Worm (Caenorhabditis elegans) whole organism, L1 larva: ENCODE data around the gene C29F9.9.

Source experiments
- C16A3.4 ChIP-seq: fragments of 150-350 bp; optimal IDR thresholded peaks from 2 replicates; lab custom pipeline; 2014; ENCODE audit warnings: missing biosample characterization, missing genetic modification characterization
- F16B12.6 ChIP-seq: fragments of 150-350 bp; optimal IDR thresholded peaks from 2 replicates; lab custom pipeline; 2014; ENCODE audit warnings: missing biosample characterization, missing genetic modification characterization
- Y116A8C.19 ChIP-seq: sonication (generic microtip); optimal IDR thresholded peaks from 2 replicates; lab custom pipeline; 2016; ENCODE audit warnings: missing compliant biosample characterization, missing genetic modification characterization, borderline replicate concordance
- alr-1 ChIP-seq: fragments of 200-800 bp; sonication (Bioruptor generic); optimal IDR thresholded peaks from 2 replicates; lab custom pipeline; 2018; ENCODE audit warnings: borderline replicate concordance, mild to moderate bottlenecking, missing genetic modification characterization, missing compliant biosample characterization
- aly-2 ChIP-seq: fragments of 150-350 bp; optimal IDR thresholded peaks from 2 replicates; lab custom pipeline; 2014; ENCODE audit warnings: missing biosample characterization, missing genetic modification characterization
- ama-1 ChIP-seq: fragments of 150-350 bp; optimal IDR thresholded peaks from 2 replicates; lab custom pipeline; 2014
- blmp-1 ChIP-seq: fragments of 150-350 bp; optimal IDR thresholded peaks from 2 replicates; lab custom pipeline; 2014; ENCODE audit warnings: missing biosample characterization, missing genetic modification characterization
- ceh-8 ChIP-seq: fragments of 200-800 bp; sonication (Bioruptor generic); optimal IDR thresholded peaks from 2 replicates; lab custom pipeline; 2018; ENCODE audit warnings: mild to moderate bottlenecking, missing genetic modification characterization, moderate library complexity, missing compliant biosample characterization
- ceh-82 ChIP-seq, 3 experiments: fragments of 150-350 bp in 1 of 3; sonication (generic microtip) in 2 of 3; optimal IDR thresholded peaks; 2 replicates each; lab custom pipeline; 2014 to 2017; ENCODE audit warnings: missing biosample characterization in 3 of 3, missing genetic modification characterization in 3 of 3
- ceh-88 ChIP-seq: fragments of 200-800 bp; sonication (Bioruptor generic); IDR thresholded peaks from 2 replicates; pipeline ENCODE4 v1.3.6; 2022; ENCODE audit warnings: missing genetic modification characterization, missing compliant biosample characterization
- ces-1 ChIP-seq: fragments of 150-350 bp; optimal IDR thresholded peaks from 2 replicates; lab custom pipeline; 2014; ENCODE audit warnings: missing biosample characterization, missing genetic modification reagents, missing genetic modification characterization
- dpl-1 ChIP-seq, 3 experiments: fragments of 150-350 bp in 2 of 3; sonication (generic microtip) in 1 of 3; optimal IDR thresholded peaks; 2 replicates each; lab custom pipeline; 2014 to 2017; ENCODE audit warnings: missing biosample characterization in 3 of 3, missing genetic modification characterization in 3 of 3, missing genetic modification reagents in 3 of 3
- efl-1 ChIP-seq, 4 experiments: fragments of 150-350 bp; optimal IDR thresholded peaks in 3 of 4; peaks in 1 of 4; 1 replicate in 1 of 4; 2 replicates in 3 of 4; lab custom pipeline; 2014; ENCODE audit warnings: missing biosample characterization in 2 of 4, missing genetic modification characterization in 2 of 4, missing genetic modification reagents in 2 of 4
- efl-3 ChIP-seq: fragments of 200-800 bp; sonication (Bioruptor generic); optimal IDR thresholded peaks from 2 replicates; lab custom pipeline; 2018; ENCODE audit warnings: mild to moderate bottlenecking, missing genetic modification characterization, missing compliant biosample characterization
- egl-27 ChIP-seq, 2 experiments: fragments of 150-350 bp in 1 of 2; sonication (generic microtip); optimal IDR thresholded peaks; 3 replicates each; lab custom pipeline; 2017 to 2018; ENCODE audit warnings: missing biosample characterization in 2 of 2, missing genetic modification characterization in 2 of 2, missing genetic modification reagents in 2 of 2
- elt-2 ChIP-seq: sonication (generic microtip); optimal IDR thresholded peaks from 2 replicates; lab custom pipeline; 2016; ENCODE audit warnings: missing genetic modification characterization, mild to moderate bottlenecking, inconsistent platforms, missing compliant biosample characterization, missing genetic modification reagents
- ets-5 ChIP-seq: fragments of 200-800 bp; sonication (Bioruptor generic); IDR thresholded peaks from 2 replicates; pipeline ENCODE4 v1.3.6; 2022; ENCODE audit warnings: missing genetic modification characterization, missing compliant biosample characterization
- fkh-8 ChIP-seq: sonication (generic microtip); optimal IDR thresholded peaks from 2 replicates; lab custom pipeline; 2016; ENCODE audit warnings: mild to moderate bottlenecking, missing genetic modification characterization, missing compliant biosample characterization
- hlh-4 ChIP-seq: sonication (generic microtip); optimal IDR thresholded peaks from 2 replicates; lab custom pipeline; 2016; ENCODE audit warnings: mild to moderate bottlenecking, missing genetic modification characterization, missing compliant biosample characterization
- hpl-2 ChIP-seq: fragments of 150-350 bp; optimal IDR thresholded peaks from 2 replicates; lab custom pipeline; 2014; ENCODE audit warnings: missing biosample characterization, missing genetic modification reagents, missing genetic modification characterization
- irx-1 ChIP-seq: sonication (generic microtip); optimal IDR thresholded peaks from 2 replicates; lab custom pipeline; 2016; ENCODE audit warnings: missing genetic modification characterization, missing compliant biosample characterization
- lin-13 ChIP-seq: fragments of 150-350 bp; optimal IDR thresholded peaks from 2 replicates; lab custom pipeline; 2014; ENCODE audit warnings: missing biosample characterization, missing genetic modification reagents, missing genetic modification characterization
- lin-14 ChIP-seq: fragments of 200-800 bp; sonication (Bioruptor generic); optimal IDR thresholded peaks from 2 replicates; lab custom pipeline; 2018; ENCODE audit warnings: mild to moderate bottlenecking, missing genetic modification characterization, moderate library complexity, missing compliant biosample characterization
- lin-35 ChIP-seq, 2 experiments: fragments of 150-350 bp; optimal IDR thresholded peaks; 2 replicates each; lab custom pipeline; 2014; ENCODE audit warnings: missing biosample characterization in 2 of 2, missing genetic modification characterization in 2 of 2, missing genetic modification reagents in 2 of 2
- lin-39 ChIP-seq: fragments of 150-350 bp; optimal IDR thresholded peaks from 2 replicates; lab custom pipeline; 2014; ENCODE audit warnings: missing biosample characterization, missing genetic modification reagents, missing genetic modification characterization
- lir-3 ChIP-seq: sonication (generic microtip); optimal IDR thresholded peaks from 2 replicates; lab custom pipeline; 2016; ENCODE audit warnings: mild to moderate bottlenecking, missing genetic modification characterization, moderate library complexity, missing compliant biosample characterization; ENCODE audit not compliant: poor library complexity
- lsy-2 ChIP-seq, 2 experiments: fragments of 150-350 bp; optimal IDR thresholded peaks; 2 replicates each; lab custom pipeline; 2014; ENCODE audit warnings: missing biosample characterization in 2 of 2, missing genetic modification characterization in 2 of 2
- mab-9 ChIP-seq: fragments of 200-800 bp; sonication (Bioruptor generic); IDR thresholded peaks from 2 replicates; pipeline ENCODE4 v1.3.6; 2022; ENCODE audit warnings: missing genetic modification reagents, missing genetic modification characterization, missing compliant biosample characterization
- mef-2 ChIP-seq: fragments of 150-350 bp; optimal IDR thresholded peaks from 2 replicates; lab custom pipeline; 2014; ENCODE audit warnings: missing biosample characterization, missing genetic modification characterization
- mep-1 ChIP-seq: fragments of 150-350 bp; optimal IDR thresholded peaks from 2 replicates; lab custom pipeline; 2014; ENCODE audit warnings: missing biosample characterization, missing genetic modification characterization
- nhr-19 ChIP-seq: fragments of 200-800 bp; sonication (Bioruptor generic); conservative IDR thresholded peaks from 2 replicates; pipeline ENCODE4 v1.3.6; 2022; ENCODE audit warnings: missing genetic modification characterization, missing compliant biosample characterization
- nhr-20 ChIP-seq: sonication (generic microtip); optimal IDR thresholded peaks from 2 replicates; lab custom pipeline; 2016; ENCODE audit warnings: mild to moderate bottlenecking, missing genetic modification characterization, missing compliant biosample characterization
- nhr-237 ChIP-seq: fragments of 150-350 bp; optimal IDR thresholded peaks from 2 replicates; lab custom pipeline; 2014; ENCODE audit warnings: missing biosample characterization, missing genetic modification characterization
- nhr-47 ChIP-seq: sonication (generic microtip); optimal IDR thresholded peaks from 2 replicates; lab custom pipeline; 2016; ENCODE audit warnings: mild to moderate bottlenecking, missing genetic modification characterization, moderate library complexity, missing compliant biosample characterization
- nhr-71 ChIP-seq: sonication (generic microtip); optimal IDR thresholded peaks from 2 replicates; lab custom pipeline; 2016; ENCODE audit warnings: mild to moderate bottlenecking, missing genetic modification characterization, moderate library complexity, missing compliant biosample characterization
- nhr-84 ChIP-seq: sonication (generic microtip); optimal IDR thresholded peaks from 2 replicates; lab custom pipeline; 2017; ENCODE audit warnings: missing biosample characterization, missing genetic modification characterization
- nhr-90 ChIP-seq: sonication (generic microtip); optimal IDR thresholded peaks from 2 replicates; lab custom pipeline; 2016; ENCODE audit warnings: mild to moderate bottlenecking, missing genetic modification characterization, missing compliant biosample characterization; ENCODE audit not compliant: poor library complexity
- snpc-4 ChIP-seq: fragments of 150-350 bp; optimal IDR thresholded peaks from 2 replicates; lab custom pipeline; 2014; ENCODE audit warnings: missing biosample characterization, missing genetic modification characterization
- snu-23 ChIP-seq: sonication (generic microtip); optimal IDR thresholded peaks from 2 replicates; lab custom pipeline; 2016; ENCODE audit warnings: missing genetic modification characterization, missing compliant biosample characterization
- sup-37 ChIP-seq: fragments of 200-800 bp; sonication (Bioruptor generic); optimal IDR thresholded peaks from 2 replicates; lab custom pipeline; 2018; ENCODE audit warnings: mild to moderate bottlenecking, missing genetic modification characterization, missing compliant biosample characterization
- swsn-7 ChIP-seq: sonication (generic microtip); optimal IDR thresholded peaks from 2 replicates; lab custom pipeline; 2016; ENCODE audit warnings: missing genetic modification characterization, missing compliant biosample characterization
- tbx-2 ChIP-seq: sonication (generic microtip); optimal IDR thresholded peaks from 2 replicates; lab custom pipeline; 2016; ENCODE audit warnings: missing genetic modification characterization, missing compliant biosample characterization
- unc-130 ChIP-seq: fragments of 150-350 bp; optimal IDR thresholded peaks from 2 replicates; lab custom pipeline; 2017; ENCODE audit warnings: missing biosample characterization, missing genetic modification characterization, inconsistent platforms
- unc-30 ChIP-seq: sonication (generic microtip); optimal IDR thresholded peaks from 2 replicates; lab custom pipeline; 2017; ENCODE audit warnings: missing biosample characterization, missing genetic modification characterization
- vab-15 ChIP-seq: sonication (generic microtip); optimal IDR thresholded peaks from 2 replicates; lab custom pipeline; 2017; ENCODE audit warnings: missing genotype, mild to moderate bottlenecking, missing genetic modification characterization, missing compliant biosample characterization
- zag-1 ChIP-seq: fragments of 150-350 bp; optimal IDR thresholded peaks from 2 replicates; lab custom pipeline; 2014; ENCODE audit warnings: missing biosample characterization, missing genetic modification characterization
- ztf-11 ChIP-seq, 2 experiments: sonication (generic microtip); optimal IDR thresholded peaks; 2 replicates each; lab custom pipeline; 2016 to 2017; ENCODE audit warnings: missing genetic modification characterization in 2 of 2, missing biosample characterization in 1 of 2, missing compliant biosample characterization in 1 of 2
- ztf-4 ChIP-seq: fragments of 150-350 bp; optimal IDR thresholded peaks from 2 replicates; lab custom pipeline; 2014; ENCODE audit warnings: missing biosample characterization, missing genetic modification characterization

Gene C29F9.9

ce11 chrIII:62383-62873 is 36.3 kb downstream of the C29F9.9 start:
- TF ChIP-seq nhr-47 (tag; lab: Kevin White, UChicago) (no peak), C16A3.4 (tag; lab: Kevin White, UChicago) (peak; percentile 21), swsn-7 (tag; lab: Kevin White, UChicago) (peak; percentile 27), elt-2 (tag; lab: Kevin White, UChicago) (no peak), irx-1 (tag; lab: Kevin White, UChicago) (no peak), F16B12.6 (tag; lab: Kevin White, UChicago) (no peak), fkh-8 (tag; lab: Kevin White, UChicago) (no peak), mab-9 (no peak), mef-2 (tag; lab: Kevin White, UChicago) (no peak), ama-1 (lab: Kevin White, UChicago) (no peak), efl-3 (GFP tag; lab: Kevin White, UChicago) (no peak), alr-1 (tag; lab: Kevin White, UChicago) (no peak), nhr-71 (tag; lab: Kevin White, UChicago) (peak; percentile 37), mep-1 (no peak), Y116A8C.19 (no peak), nhr-19 (peak; percentile 44), nhr-237 (no peak), unc-130 (no peak), snpc-4 (tag; lab: Kevin White, UChicago) (no peak), ces-1 (GFP tag; lab: Kevin White, UChicago) (no peak), nhr-84 (tag; lab: Kevin White, UChicago) (no peak), nhr-20 (tag; lab: Kevin White, UChicago) (no peak), sup-37 (no peak), ztf-4 (peak; percentile 27), snu-23 (GFP tag; lab: Kevin White, UChicago) (peak; percentile 26), blmp-1 (tag; lab: Kevin White, UChicago) (no peak), lin-35 (GFP tag; optimal IDR thresholded peaks at IDR 0.05; lab: Kevin White, UChicago) (no peak), aly-2 (peak; percentile 94), lin-14 (GFP tag; lab: Kevin White, UChicago) (peak; percentile 45), ztf-11 (tag; optimal IDR thresholded peaks at IDR 0.05; lab: Kevin White, UChicago) (no peak), nhr-90 (tag; lab: Kevin White, UChicago) (no peak), unc-30 (no peak), ets-5 (no peak), ceh-88 (GFP tag; lab: Robert Waterston, UW) (peak; percentile 38; the same call in 1 of the 2 replicates), ceh-82 (tag; optimal IDR thresholded peaks at IDR 0.05; lab: Kevin White, UChicago) (peak in 1 of 3 experiments; percentile 13), vab-15 (tag; lab: Kevin White, UChicago) (no peak), ceh-8 (no peak), lsy-2 (tag; optimal IDR thresholded peaks at IDR 0.05; lab: Kevin White, UChicago) (peak in 1 of 2 experiments; percentile 9), dpl-1 (GFP tag; optimal IDR thresholded peaks at IDR 0.05; lab: Kevin White, UChicago) (no peak)

DNA sequence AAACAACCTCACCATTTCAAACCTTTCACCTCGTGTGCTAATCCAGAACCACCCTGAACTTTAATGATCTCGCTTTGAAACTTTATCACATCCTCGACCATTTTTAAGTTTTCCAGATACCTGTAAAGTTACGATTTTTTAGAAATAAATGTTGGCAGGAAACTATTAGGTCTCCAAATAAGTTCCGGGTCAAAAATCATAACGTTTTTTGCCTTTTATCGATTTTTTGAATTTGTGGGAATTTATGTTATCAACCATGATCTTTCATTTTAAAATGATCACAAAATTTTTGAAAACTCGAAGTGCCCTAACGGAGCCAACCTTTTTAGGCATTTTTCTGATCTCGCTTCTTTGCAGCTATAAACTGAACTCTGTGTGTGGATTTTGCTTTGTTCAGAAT is 37.7 kb downstream of the C29F9.9 start, which contains the start of gene btb-5:
Gene btb-5, minus strand, starts transcription at position 101 of the 400 bp plus-strand sequence.
- TF ChIP-seq lin-39 (tag; lab: Kevin White, UChicago) = no peak
- TF ChIP-seq alr-1 (tag; lab: Kevin White, UChicago) = no peak
- TF ChIP-seq egl-27 (tag; optimal IDR thresholded peaks at IDR 0.05; lab: Kevin White, UChicago) = no peak
- no peak for TF ChIP-seq hpl-2 (GFP tag; lab: Kevin White, UChicago)
- TF ChIP-seq zag-1 (tag; lab: Kevin White, UChicago) = no peak
- TF ChIP-seq ztf-4 = no peak
- TF ChIP-seq nhr-47 (tag; lab: Kevin White, UChicago) = no peak
- no peak for TF ChIP-seq lir-3 (tag; lab: Kevin White, UChicago)
- no peak for TF ChIP-seq lin-13 (GFP tag; lab: Kevin White, UChicago)
- no peak for TF ChIP-seq tbx-2 (tag; lab: Kevin White, UChicago)
- TF ChIP-seq mef-2 (tag; lab: Kevin White, UChicago) = no peak
- TF ChIP-seq nhr-84 (tag; lab: Kevin White, UChicago) = no peak
- no peak for TF ChIP-seq hlh-4 (tag; lab: Kevin White, UChicago)
- no peak for TF ChIP-seq efl-1 (optimal IDR thresholded peaks at IDR 0.05; lab: Kevin White, UChicago)
- TF ChIP-seq efl-1 (GFP tag; optimal IDR thresholded peaks at IDR 0.05 in 1 of 2; lab: Kevin White, UChicago) = no peak
